Worm (Caenorhabditis elegans): ENCODE data around the gene srw-83.

- no peak for TF ChIP-seq lsy-2 (tag; optimal IDR thresholded peaks at IDR 0.05)
- TF ChIP-seq nhr-76 (tag; optimal IDR thresholded peaks at IDR 0.05) = no peak
- no peak for TF ChIP-seq mep-1 (tag; optimal IDR thresholded peaks at IDR 0.05)
- no peak for TF ChIP-seq unc-62 (GFP tag; optimal IDR thresholded peaks at IDR 0.05)
- TF ChIP-seq pha-4 (tag; optimal IDR thresholded peaks at IDR 0.05) = no peak
- TF ChIP-seq ceh-43 (GFP tag; optimal IDR thresholded peaks at IDR 0.05) = no peak
- no peak for TF ChIP-seq zip-8 (tag; optimal IDR thresholded peaks at IDR 0.05)
- TF ChIP-seq unc-39 (tag; optimal IDR thresholded peaks at IDR 0.05) = no peak
- no peak for TF ChIP-seq snpc-4 (tag; optimal IDR thresholded peaks at IDR 0.05)
- no peak for TF ChIP-seq ces-1 (GFP tag; optimal IDR thresholded peaks at IDR 0.05)
- no peak for TF ChIP-seq mab-5 (tag; optimal IDR thresholded peaks at IDR 0.05)
- no peak for TF ChIP-seq mls-2 (tag; optimal IDR thresholded peaks at IDR 0.05)
- TF ChIP-seq elt-3 (tag; optimal IDR thresholded peaks at IDR 0.05) = no peak
Observed at ce11 chrV:18434961-18435360, 8.6 kb downstream of the srw-83 start, which contains the start of gene ZK262.20.

All from whole organism, mixed stage, embryonic.